Fruit fly (Drosophila melanogaster) whole organism, adult: ENCODE data around the gene Irbp18.

Source experiments
- CG12768 ChIP-seq: fragments of 200-800 bp; sonication (Bioruptor generic); optimal IDR thresholded peaks from 2 replicates; lab custom pipeline; 2017; ENCODE audit warnings: missing biosample characterization, missing genetic modification characterization, mild to moderate bottlenecking, moderate library complexity, missing genetic modification reagents
- CG1620 ChIP-seq: fragments of 200-800 bp; sonication (Bioruptor generic); optimal IDR thresholded peaks from 2 replicates; lab custom pipeline; 2016; ENCODE audit warnings: missing biosample characterization, missing genetic modification characterization
- CG33017 ChIP-seq: fragments of 200-800 bp; sonication (Bioruptor generic); optimal IDR thresholded peaks from 2 replicates; lab custom pipeline; 2018; ENCODE audit warnings: missing biosample characterization, mild to moderate bottlenecking, missing genetic modification characterization, moderate library complexity
- CG5204 ChIP-seq: fragments of 200-800 bp; sonication (Bioruptor generic); optimal IDR thresholded peaks from 2 replicates; lab custom pipeline; 2016; ENCODE audit warnings: missing biosample characterization, missing genetic modification characterization
- Crg-1 ChIP-seq: fragments of 200-800 bp; sonication (Bioruptor generic); optimal IDR thresholded peaks from 2 replicates; lab custom pipeline; 2016; ENCODE audit warnings: missing biosample characterization, missing genetic modification characterization
- Hr96 ChIP-seq: fragments of 200-800 bp; sonication (Bioruptor generic); optimal IDR thresholded peaks from 2 replicates; lab custom pipeline; 2016; ENCODE audit warnings: missing biosample characterization, missing genetic modification characterization
- bab1 ChIP-seq: fragments of 200-800 bp; sonication (Bioruptor generic); optimal IDR thresholded peaks from 3 replicates; lab custom pipeline; 2019; ENCODE audit warnings: missing biosample characterization, mild to moderate bottlenecking, missing genetic modification characterization, moderate library complexity
- kay ChIP-seq: fragments of 200-800 bp; sonication (Bioruptor generic); peaks from one replicate; lab custom pipeline; 2016; ENCODE audit warnings: missing biosample characterization, missing genetic modification characterization, borderline replicate concordance
- ovo ChIP-seq: fragments of 200-800 bp; sonication (Bioruptor generic); optimal IDR thresholded peaks from 2 replicates; lab custom pipeline; 2016; ENCODE audit warnings: missing biosample characterization, missing genetic modification characterization

DNA sequence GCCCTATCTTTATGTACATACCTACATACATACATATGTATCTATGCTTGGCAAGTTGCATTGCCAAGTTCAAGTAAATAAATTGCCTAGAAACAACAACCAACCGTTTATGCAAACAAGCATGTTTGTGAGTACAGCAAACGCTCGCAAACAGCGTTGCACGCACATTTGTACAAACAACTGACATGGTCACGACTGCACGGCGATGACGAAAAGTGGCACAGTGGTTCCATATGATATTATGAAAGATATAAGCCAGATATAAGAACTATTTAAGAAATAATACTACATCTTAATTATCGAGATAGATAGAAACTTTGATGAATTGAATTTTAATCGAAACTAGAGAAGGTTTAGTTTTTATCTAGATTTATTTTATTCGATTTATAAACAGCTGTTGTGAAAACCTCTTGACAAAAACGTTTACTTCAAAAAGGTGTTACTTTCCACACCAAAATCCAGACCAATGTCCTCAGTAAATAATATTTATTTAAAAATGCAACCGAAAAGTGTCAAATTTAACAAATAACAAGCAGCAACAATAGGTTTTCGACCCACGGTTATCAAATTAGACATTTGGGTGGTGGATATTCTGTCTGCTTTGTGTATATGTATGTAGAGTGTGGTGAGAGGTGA, 8.1 kb downstream of the Irbp18 start:
- TF ChIP-seq kay: peak; percentile 86
- no peak for TF ChIP-seq Crg-1 (GFP tag; lab: Kevin White, UChicago)
- TF ChIP-seq CG33017 (tag; lab: Kevin White, UChicago): peak; percentile 48
- peak; percentile 59 for TF ChIP-seq bab1 (GFP tag; lab: Kevin White, UChicago)
- TF ChIP-seq Hr96 (GFP tag; lab: Kevin White, UChicago): no peak
- peak; percentile 50 for TF ChIP-seq CG5204 (GFP tag; lab: Kevin White, UChicago)
- TF ChIP-seq CG1620 (GFP tag; lab: Kevin White, UChicago): no peak
- no peak for TF ChIP-seq ovo (GFP tag; lab: Kevin White, UChicago)
- TF ChIP-seq CG12768 (GFP tag; lab: Kevin White, UChicago): no peak
